Fruit fly (Drosophila melanogaster): Measurements from ENCODE around the gene CG9119.

CG9119 gene

dm6 chr3L:1204674-1205547, at the start of gene CG9119 (continued):
- peak; percentile 75 for TF ChIP-seq CG15269 (tag; optimal IDR thresholded peaks at IDR 0.05)
- peak; percentile 62 for TF ChIP-seq CG8944 (GFP tag; optimal IDR thresholded peaks at IDR 0.05)
- TF ChIP-seq ap (GFP tag; IDR thresholded peaks at IDR 0.05), result no peak
- peak; percentile 32 for TF ChIP-seq CG18476 (GFP tag; optimal IDR thresholded peaks at IDR 0.05)
- peak in 1 of 2 experiments; percentile 45 for TF ChIP-seq Eip74EF (GFP tag; optimal IDR thresholded peaks at IDR 0.05)
- no peak for TF ChIP-seq Gsc (GFP tag; IDR thresholded peaks at IDR 0.05)
- TF ChIP-seq TFAM (GFP tag; optimal IDR thresholded peaks at IDR 0.05), result no peak
- peak; percentile 35 for TF ChIP-seq CG10431 (GFP tag; optimal IDR thresholded peaks at IDR 0.05)
- TF ChIP-seq psq (GFP tag; optimal IDR thresholded peaks at IDR 0.05), result no peak
- TF ChIP-seq Meics (GFP tag; optimal IDR thresholded peaks at IDR 0.05), result peak; percentile 75
- peak; percentile 57 for TF ChIP-seq NfI (GFP tag; optimal IDR thresholded peaks at IDR 0.05)
- TF ChIP-seq Hmr (GFP tag; optimal IDR thresholded peaks at IDR 0.05), result peak; percentile 78
- TF ChIP-seq CG5180 (GFP tag; optimal IDR thresholded peaks at IDR 0.05), result peak; percentile 41
- 0 out of 2 replicates have a peak, but pooled peaks have one; percentile 12 for TF ChIP-seq cas (GFP tag; IDR thresholded peaks at IDR 0.05)
- TF ChIP-seq CG11560 (tag; IDR thresholded peaks at IDR 0.05), result peak; percentile 59; the same call in 2 of the 3 replicates
- peak; percentile 39 for TF ChIP-seq CG15601 (tag; optimal IDR thresholded peaks at IDR 0.05)
- TF ChIP-seq jumu (GFP tag; optimal IDR thresholded peaks at IDR 0.05), result peak; percentile 50
- TF ChIP-seq CG7556 (GFP tag; optimal IDR thresholded peaks at IDR 0.05), result peak; percentile 78
- peak; percentile 57 for TF ChIP-seq PHDP (tag; optimal IDR thresholded peaks at IDR 0.05)
- TF ChIP-seq HLH3B (GFP tag; IDR thresholded peaks at IDR 0.05), result peak; percentile 39; the same call in 1 of the 2 replicates
- no peak for TF ChIP-seq ac (GFP tag; optimal IDR thresholded peaks at IDR 0.05)
- peak; percentile 50 for TF ChIP-seq CG13894 (tag; optimal IDR thresholded peaks at IDR 0.05)
- peak; percentile 40 for TF ChIP-seq oc (tag; optimal IDR thresholded peaks at IDR 0.05)
- no peak for TF ChIP-seq CG18011 (GFP tag; optimal IDR thresholded peaks at IDR 0.05)
- peak; percentile 54 for TF ChIP-seq Abd-B (GFP tag; optimal IDR thresholded peaks at IDR 0.05)
- no peak for TF ChIP-seq luna (GFP tag; optimal IDR thresholded peaks at IDR 0.05)
- peak; percentile 66 for TF ChIP-seq gsb-n (tag; optimal IDR thresholded peaks at IDR 0.05)
- TF ChIP-seq h (optimal IDR thresholded peaks at IDR 0.05), result no peak
- no peak for TF ChIP-seq mirr (GFP tag; optimal IDR thresholded peaks at IDR 0.05)
- TF ChIP-seq zfh2 (GFP tag; optimal IDR thresholded peaks at IDR 0.05), result peak; percentile 66
- TF ChIP-seq sim (GFP tag; IDR thresholded peaks at IDR 0.05), result no peak
- peak; percentile 95 for TF ChIP-seq grau (tag; optimal IDR thresholded peaks at IDR 0.05)
- peak; percentile 24 for TF ChIP-seq Sry-δ (GFP tag; optimal IDR thresholded peaks at IDR 0.05)
- TF ChIP-seq CG7987 (GFP tag; optimal IDR thresholded peaks at IDR 0.05), result peak; percentile 71
- no peak for TF ChIP-seq pzg (GFP tag; optimal IDR thresholded peaks at IDR 0.05)
- no peak for TF ChIP-seq sc (optimal IDR thresholded peaks at IDR 0.05)
- peak; percentile 32 for TF ChIP-seq sc (GFP tag; optimal IDR thresholded peaks at IDR 0.05)
- TF ChIP-seq CkIIα-i1 (GFP tag; IDR thresholded peaks at IDR 0.05), result no peak
- TF ChIP-seq Dll (GFP tag; IDR thresholded peaks at IDR 0.05; ENCODE audit: partially characterized antibody), result no peak
- TF ChIP-seq maf-S (GFP tag; optimal IDR thresholded peaks at IDR 0.05), result no peak
- peak; percentile 51 for TF ChIP-seq CG14441 (GFP tag; IDR thresholded peaks at IDR 0.05)
- peak; percentile 76 for TF ChIP-seq Fer1 (GFP tag; optimal IDR thresholded peaks at IDR 0.05)
- peak; percentile 58 for TF ChIP-seq caup (GFP tag; optimal IDR thresholded peaks at IDR 0.05; ENCODE audit: severe bottlenecking)
- TF ChIP-seq CG34422 (GFP tag; IDR thresholded peaks at IDR 0.05), result no peak
- peak; percentile 57; the same call in 1 of the 2 replicates for TF ChIP-seq Rfx (GFP tag; IDR thresholded peaks at IDR 0.05)
- TF ChIP-seq CG4617 (GFP tag; optimal IDR thresholded peaks at IDR 0.05; ENCODE audit: borderline replicate concordance), result no peak
- TF ChIP-seq CG1603 (tag; optimal IDR thresholded peaks at IDR 0.05), result peak; percentile 59
- no peak for TF ChIP-seq stc (GFP tag; IDR thresholded peaks at IDR 0.05)
